Worm (Caenorhabditis elegans) whole organism, late embryonic: ENCODE data around the gene gem-1.

Experiments
- K02D7.2 ChIP-seq: sonication (generic microtip); optimal IDR thresholded peaks from 2 replicates; lab custom pipeline; 2017; ENCODE audit warnings: mild to moderate bottlenecking, missing genetic modification characterization, missing compliant biosample characterization
- K09A11.1 ChIP-seq: sonication (generic microtip); optimal IDR thresholded peaks from 2 replicates; lab custom pipeline; 2017; ENCODE audit warnings: antibody characterized with exemption, mild to moderate bottlenecking, missing genetic modification characterization, missing compliant biosample characterization; ENCODE audit not compliant: insufficient read depth
- T23F11.4 ChIP-seq: fragments of 200-800 bp; sonication (Bioruptor generic); optimal IDR thresholded peaks from 2 replicates; lab custom pipeline; 2018; ENCODE audit warnings: mild to moderate bottlenecking, missing genetic modification characterization, missing compliant biosample characterization
- ahr-1 ChIP-seq: sonication (generic microtip); optimal IDR thresholded peaks from 2 replicates; lab custom pipeline; 2016; ENCODE audit warnings: missing genetic modification characterization, missing compliant biosample characterization
- ama-1 ChIP-seq: fragments of 150-350 bp; optimal IDR thresholded peaks from 2 replicates; lab custom pipeline; 2014
- ceh-14 ChIP-seq: sonication (generic microtip); optimal IDR thresholded peaks from 2 replicates; lab custom pipeline; 2016; ENCODE audit warnings: missing genotype, missing genetic modification characterization, missing compliant biosample characterization
- ceh-18 ChIP-seq: sonication (generic microtip); optimal IDR thresholded peaks from 2 replicates; lab custom pipeline; 2016; ENCODE audit warnings: missing genetic modification characterization, missing compliant biosample characterization
- ceh-19 ChIP-seq: fragments of 200-800 bp; sonication (Bioruptor generic); optimal IDR thresholded peaks from 2 replicates; lab custom pipeline; 2018; ENCODE audit warnings: mild to moderate bottlenecking, missing genetic modification characterization, missing compliant biosample characterization
- ceh-2 ChIP-seq: sonication (generic microtip); optimal IDR thresholded peaks from 2 replicates; lab custom pipeline; 2016; ENCODE audit warnings: missing genotype, missing genetic modification characterization, missing compliant biosample characterization
- ceh-22 ChIP-seq: sonication (generic microtip); optimal IDR thresholded peaks from 2 replicates; lab custom pipeline; 2017; ENCODE audit warnings: missing biosample characterization, missing genetic modification characterization
- ceh-24 ChIP-seq: sonication (generic microtip); optimal IDR thresholded peaks from 2 replicates; lab custom pipeline; 2016; ENCODE audit warnings: mild to moderate bottlenecking, missing genetic modification characterization, missing compliant biosample characterization
- ceh-31 ChIP-seq: sonication (generic microtip); optimal IDR thresholded peaks from 2 replicates; lab custom pipeline; 2016; ENCODE audit warnings: missing genetic modification characterization, missing compliant biosample characterization
- ceh-45 ChIP-seq: fragments of 200-800 bp; sonication (Bioruptor generic); IDR thresholded peaks from 2 replicates; pipeline ENCODE4 v1.3.6; 2022; ENCODE audit warnings: missing genetic modification reagents, missing genetic modification characterization, missing compliant biosample characterization
- ceh-6 ChIP-seq: fragments of 200-800 bp; sonication (Bioruptor generic); optimal IDR thresholded peaks from 2 replicates; lab custom pipeline; 2018; ENCODE audit warnings: mild to moderate bottlenecking, missing genetic modification characterization, missing compliant biosample characterization
- dmd-4 ChIP-seq: sonication (generic microtip); optimal IDR thresholded peaks from 2 replicates; lab custom pipeline; 2016; ENCODE audit warnings: borderline replicate concordance, missing genetic modification characterization, missing compliant biosample characterization
- elt-2 ChIP-seq: sonication (generic microtip); optimal IDR thresholded peaks from 2 replicates; lab custom pipeline; 2016; ENCODE audit warnings: missing genetic modification reagents, missing genetic modification characterization, missing compliant biosample characterization
- elt-4 ChIP-seq: sonication (generic microtip); optimal IDR thresholded peaks from 2 replicates; lab custom pipeline; 2016; ENCODE audit warnings: missing genetic modification characterization, missing compliant biosample characterization
- eyg-1 ChIP-seq: sonication (generic microtip); optimal IDR thresholded peaks from 2 replicates; lab custom pipeline; 2016; ENCODE audit warnings: missing genotype, missing genetic modification characterization, missing compliant biosample characterization
- fkh-6 ChIP-seq: sonication (generic microtip); optimal IDR thresholded peaks from 2 replicates; lab custom pipeline; 2016; ENCODE audit warnings: missing genetic modification characterization, missing compliant biosample characterization
- gmeb-2 ChIP-seq: sonication (generic microtip); optimal IDR thresholded peaks from 2 replicates; lab custom pipeline; 2016; ENCODE audit warnings: missing genetic modification characterization, inconsistent platforms, missing compliant biosample characterization
- hlh-13 ChIP-seq: fragments of 200-800 bp; sonication (Bioruptor generic); optimal IDR thresholded peaks from 2 replicates; lab custom pipeline; 2018; ENCODE audit warnings: mild to moderate bottlenecking, missing genetic modification characterization, missing compliant biosample characterization
- hlh-6 ChIP-seq: sonication (generic microtip); optimal IDR thresholded peaks from 2 replicates; lab custom pipeline; 2016; ENCODE audit warnings: missing genotype, missing genetic modification characterization, missing compliant biosample characterization
- hlh-8 ChIP-seq: sonication (generic microtip); optimal IDR thresholded peaks from 2 replicates; lab custom pipeline; 2016; ENCODE audit warnings: missing genotype, missing genetic modification characterization, missing compliant biosample characterization
- lim-6 ChIP-seq: sonication (generic microtip); optimal IDR thresholded peaks from 2 replicates; lab custom pipeline; 2016; ENCODE audit warnings: missing genetic modification characterization, missing compliant biosample characterization
- nhr-11 ChIP-seq: fragments of 150-350 bp; optimal IDR thresholded peaks from 2 replicates; lab custom pipeline; 2014; ENCODE audit warnings: missing biosample characterization, missing genetic modification characterization
- npax-4 ChIP-seq: sonication (generic microtip); optimal IDR thresholded peaks from 2 replicates; lab custom pipeline; 2016; ENCODE audit warnings: missing genetic modification characterization, missing compliant biosample characterization
- pag-3 ChIP-seq: sonication (generic microtip); optimal IDR thresholded peaks from 2 replicates; lab custom pipeline; 2016; ENCODE audit warnings: missing compliant biosample characterization, missing genetic modification characterization, borderline replicate concordance
- pax-1 ChIP-seq: fragments of 150-350 bp; optimal IDR thresholded peaks from 2 replicates; lab custom pipeline; 2014; ENCODE audit warnings: missing biosample characterization, missing genetic modification characterization
- pqm-1 ChIP-seq: sonication (generic microtip); optimal IDR thresholded peaks from 2 replicates; lab custom pipeline; 2016; ENCODE audit warnings: missing genetic modification characterization, missing compliant biosample characterization
- sox-4 ChIP-seq: sonication (generic microtip); optimal IDR thresholded peaks from 2 replicates; lab custom pipeline; 2017; ENCODE audit warnings: mild to moderate bottlenecking, missing genetic modification characterization, inconsistent platforms, missing compliant biosample characterization
- syd-9 ChIP-seq: sonication (generic microtip); optimal IDR thresholded peaks from 2 replicates; lab custom pipeline; 2016; ENCODE audit warnings: mild to moderate bottlenecking, missing genetic modification characterization, moderate library complexity, missing compliant biosample characterization
- tbx-2 ChIP-seq: sonication (generic microtip); optimal IDR thresholded peaks from 2 replicates; lab custom pipeline; 2016; ENCODE audit warnings: missing genetic modification characterization, missing compliant biosample characterization
- unc-3 ChIP-seq, 2 experiments: fragments of 200-800 bp in 1 of 2; sonication (Bioruptor generic) in 1 of 2; sonication (generic microtip) in 1 of 2; conservative IDR thresholded peaks in 1 of 2; optimal IDR thresholded peaks in 1 of 2; 2 replicates each; pipeline versions ENCODE4 v1.3.6 to Lab custom; 2016 to 2022; ENCODE audit warnings: missing compliant biosample characterization in 2 of 2, missing genetic modification characterization in 2 of 2, missing genetic modification reagents in 1 of 2
- unc-42 ChIP-seq: sonication (generic microtip); optimal IDR thresholded peaks from 2 replicates; lab custom pipeline; 2016; ENCODE audit warnings: missing genotype, missing genetic modification characterization, missing compliant biosample characterization
- unc-86 ChIP-seq: sonication (generic microtip); optimal IDR thresholded peaks from 2 replicates; lab custom pipeline; 2016; ENCODE audit warnings: missing genetic modification characterization, missing compliant biosample characterization
- ztf-16 ChIP-seq: sonication (generic microtip); optimal IDR thresholded peaks from 2 replicates; lab custom pipeline; 2017; ENCODE audit warnings: missing genetic modification characterization, missing compliant biosample characterization

gem-1 gene

DNA sequence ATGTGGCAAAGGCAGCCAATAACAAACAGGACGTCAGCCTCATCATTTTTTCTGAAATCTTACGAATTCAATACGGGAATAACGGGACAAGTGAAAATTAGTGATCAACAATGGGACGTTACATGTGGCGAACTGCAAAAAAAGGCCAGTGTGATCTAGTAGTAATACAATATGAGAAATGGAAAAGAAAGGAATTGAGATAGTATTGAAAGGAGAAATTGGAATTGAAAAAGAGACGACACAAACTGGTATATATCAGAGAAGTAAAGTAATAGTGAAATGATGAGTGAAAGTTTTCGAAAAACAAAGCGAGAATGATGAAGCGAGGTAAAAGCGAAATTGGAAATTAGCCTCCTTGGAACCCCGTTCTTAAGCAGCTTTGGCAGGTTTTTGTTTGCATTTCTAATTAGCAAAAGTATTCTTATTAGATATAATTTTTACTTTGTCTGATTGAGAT is 10.7 kb upstream of the gem-1 start, which contains the start of gene C49F8.3:
Gene C49F8.3 (minus strand): TSS at position 51 of the 457 bp plus-strand sequence.
- TF ChIP-seq hlh-13: no peak
- TF ChIP-seq dmd-4: no peak
- no peak for TF ChIP-seq ama-1 (lab: Kevin White, UChicago)
- TF ChIP-seq ceh-19: no peak
- TF ChIP-seq K09A11.1: no peak
- TF ChIP-seq pax-1 (tag; lab: Kevin White, UChicago): no peak
- TF ChIP-seq pag-3 (tag; lab: Kevin White, UChicago): no peak
- TF ChIP-seq ahr-1: no peak
- TF ChIP-seq hlh-8: no peak
- TF ChIP-seq nhr-11 (tag; lab: Kevin White, UChicago): no peak

DNA sequence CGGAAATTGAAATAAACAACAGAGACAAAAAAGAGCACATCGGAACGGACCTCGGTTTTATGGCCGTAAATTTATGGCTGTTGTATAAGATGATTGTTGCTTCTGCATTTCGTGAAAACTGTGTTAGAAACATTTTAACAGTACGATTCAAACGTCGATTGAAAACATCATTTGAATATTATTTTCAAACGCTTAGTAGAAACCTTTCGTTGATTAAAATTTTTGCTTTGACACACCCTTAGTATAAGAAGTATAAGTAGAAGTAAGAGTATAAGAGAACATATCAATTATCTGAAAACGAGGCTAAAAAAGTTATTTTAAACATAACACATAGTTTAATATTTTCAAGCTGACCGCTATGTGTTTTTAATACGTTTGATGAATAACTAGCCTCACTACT is 8.0 kb upstream of the gem-1 start:
- TF ChIP-seq ceh-2 (tag; lab: Kevin White, UChicago): no peak
- no peak for TF ChIP-seq npax-4 (tag; lab: Kevin White, UChicago)
- no peak for TF ChIP-seq hlh-6 (tag; lab: Kevin White, UChicago)
- TF ChIP-seq sox-4 (tag; lab: Kevin White, UChicago): no peak
- TF ChIP-seq elt-4 (tag; lab: Kevin White, UChicago): no peak
- no peak for TF ChIP-seq fkh-6
- TF ChIP-seq ceh-31 (tag; lab: Kevin White, UChicago): no peak
- TF ChIP-seq T23F11.4: no peak
- no peak for TF ChIP-seq unc-86 (tag; lab: Kevin White, UChicago)
- TF ChIP-seq tbx-2 (tag; lab: Kevin White, UChicago): no peak
- no peak for TF ChIP-seq pqm-1 (tag; lab: Kevin White, UChicago)
- no peak for TF ChIP-seq ceh-6

DNA sequence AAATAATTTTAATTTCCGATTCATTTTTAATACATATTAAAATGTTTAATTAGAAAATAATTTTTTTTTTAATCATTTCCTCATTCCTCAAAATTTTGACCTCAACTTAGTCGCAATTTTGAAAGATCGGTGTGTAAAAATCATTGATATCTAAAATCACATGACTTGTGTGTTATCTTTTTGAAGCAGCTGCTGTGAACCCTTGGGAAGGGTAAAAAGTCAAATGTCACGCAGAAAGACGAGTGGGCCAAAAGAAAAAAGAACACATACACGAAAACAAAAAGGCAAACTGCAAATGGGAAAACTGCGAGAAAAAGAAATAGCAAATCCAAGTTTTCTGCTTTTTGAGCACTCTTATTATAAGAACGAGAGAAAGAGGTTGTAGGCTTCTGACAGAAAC is 6.5 kb upstream of the gem-1 start:
- TF ChIP-seq syd-9 (tag; lab: Kevin White, UChicago) (no peak), ceh-18 (tag; lab: Kevin White, UChicago) (no peak), lim-6 (tag; lab: Kevin White, UChicago) (no peak), ceh-14 (tag; lab: Kevin White, UChicago) (no peak), hlh-6 (tag; lab: Kevin White, UChicago) (no peak), unc-42 (tag; lab: Kevin White, UChicago) (no peak), ztf-16 (tag; lab: Kevin White, UChicago) (no peak), K02D7.2 (tag; lab: Kevin White, UChicago) (no peak), eyg-1 (tag; lab: Kevin White, UChicago) (no peak), unc-3 (GFP tag; conservative IDR thresholded peaks at IDR 0.05; lab: Robert Waterston, UW) (no peak), unc-3 (tag; optimal IDR thresholded peaks at IDR 0.05; lab: Kevin White, UChicago) (no peak), ceh-31 (tag; lab: Kevin White, UChicago) (no peak), ceh-45 (no peak)

DNA sequence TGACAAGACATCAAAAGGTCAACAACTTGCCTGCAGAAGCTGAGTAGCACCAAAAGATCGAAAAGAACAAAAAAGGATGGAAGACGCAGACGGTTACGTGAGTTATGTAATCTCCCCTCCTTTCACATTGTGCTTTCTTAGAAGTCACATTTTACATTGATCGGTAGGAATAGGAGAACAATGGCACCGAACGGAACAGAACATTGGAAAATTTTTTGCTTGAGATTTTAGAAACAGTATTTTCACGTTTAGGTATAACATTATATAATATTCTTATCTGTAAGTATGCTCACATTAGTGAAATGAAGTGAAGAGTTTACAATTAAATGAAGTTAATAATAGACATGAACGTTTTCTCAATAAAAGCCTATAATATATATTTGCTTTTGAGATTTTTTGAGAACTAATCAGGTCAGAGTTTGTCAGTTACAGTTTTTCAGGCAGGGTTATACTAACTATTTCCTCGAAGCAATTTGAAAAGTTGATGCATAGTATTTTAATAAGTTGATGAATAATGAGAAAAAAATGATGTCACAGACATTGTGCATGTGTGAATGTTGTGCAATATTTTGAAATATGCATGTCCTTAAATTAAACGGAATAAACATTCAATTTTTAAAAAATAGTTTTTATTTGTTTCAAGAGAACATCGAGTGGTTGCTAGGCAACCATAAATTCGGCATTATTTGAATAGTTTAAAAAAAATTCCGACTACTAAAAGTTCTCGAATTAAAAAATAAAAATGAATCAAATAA is 4.4 kb upstream of the gem-1 start:
- TF ChIP-seq ceh-22 (tag; lab: Kevin White, UChicago): no peak
- no peak for TF ChIP-seq K02D7.2 (tag; lab: Kevin White, UChicago)
- no peak for TF ChIP-seq T23F11.4
- TF ChIP-seq elt-2 (tag; lab: Kevin White, UChicago): no peak
- TF ChIP-seq ceh-24 (tag; lab: Kevin White, UChicago): no peak
- no peak for TF ChIP-seq gmeb-2 (tag; lab: Kevin White, UChicago)
- no peak for TF ChIP-seq unc-86 (tag; lab: Kevin White, UChicago)
- no peak for TF ChIP-seq syd-9 (tag; lab: Kevin White, UChicago)
